Worm (Caenorhabditis elegans) whole organism, L1 larva: ENCODE results near the gene pxn-2.

Experiments
- aly-2 ChIP-seq: fragments of 150-350 bp; optimal IDR thresholded peaks from 2 replicates; lab custom pipeline; 2014; ENCODE audit warnings: missing biosample characterization, missing genetic modification characterization
- blmp-1 ChIP-seq: fragments of 150-350 bp; optimal IDR thresholded peaks from 2 replicates; lab custom pipeline; 2014; ENCODE audit warnings: missing biosample characterization, missing genetic modification characterization
- dpl-1 ChIP-seq, 3 experiments: fragments of 150-350 bp in 2 of 3; sonication (generic microtip) in 1 of 3; optimal IDR thresholded peaks; 2 replicates each; lab custom pipeline; 2014 to 2017; ENCODE audit warnings: missing biosample characterization in 3 of 3, missing genetic modification characterization in 3 of 3, missing genetic modification reagents in 3 of 3
- efl-3 ChIP-seq: fragments of 200-800 bp; sonication (Bioruptor generic); optimal IDR thresholded peaks from 2 replicates; lab custom pipeline; 2018; ENCODE audit warnings: mild to moderate bottlenecking, missing genetic modification characterization, missing compliant biosample characterization
- lin-13 ChIP-seq: fragments of 150-350 bp; optimal IDR thresholded peaks from 2 replicates; lab custom pipeline; 2014; ENCODE audit warnings: missing biosample characterization, missing genetic modification reagents, missing genetic modification characterization
- lin-15B ChIP-seq: fragments of 150-350 bp; sonication (generic microtip); optimal IDR thresholded peaks from 3 replicates; lab custom pipeline; 2014; ENCODE audit warnings: missing biosample characterization, missing genetic modification characterization
- nhr-76 ChIP-seq: sonication (generic microtip); optimal IDR thresholded peaks from 2 replicates; lab custom pipeline; 2017; ENCODE audit warnings: missing biosample characterization, missing genetic modification characterization
- unc-130 ChIP-seq: fragments of 150-350 bp; optimal IDR thresholded peaks from 2 replicates; lab custom pipeline; 2017; ENCODE audit warnings: missing biosample characterization, missing genetic modification characterization, inconsistent platforms
- unc-62 ChIP-seq: fragments of 150-350 bp; optimal IDR thresholded peaks from 2 replicates; lab custom pipeline; 2014; ENCODE audit warnings: missing biosample characterization, missing genetic modification reagents, missing genetic modification characterization

DNA sequence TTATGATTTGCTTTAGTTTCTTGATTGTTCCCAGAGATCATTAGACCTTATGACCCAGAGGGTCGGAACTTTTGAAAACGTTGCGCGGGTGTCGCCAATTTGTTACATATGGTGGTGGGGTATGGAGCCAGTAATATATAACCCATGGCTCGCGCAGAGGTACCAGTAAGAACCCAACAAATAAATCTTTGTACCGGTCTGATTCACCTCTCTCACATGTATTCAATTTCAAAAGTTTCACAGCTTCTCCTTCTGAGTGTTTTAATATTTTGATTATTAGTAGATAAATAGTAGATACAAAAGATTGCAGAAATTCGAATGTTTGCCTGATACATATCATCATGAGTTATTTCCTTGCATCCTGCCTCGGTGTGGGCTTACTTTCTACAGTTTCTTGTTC lies 37.0 kb upstream of the pxn-2 start, which contains the start of gene egl-15:
- TF ChIP-seq dpl-1 (GFP tag; optimal IDR thresholded peaks at IDR 0.05; lab: Kevin White, UChicago): no peak
- no peak for TF ChIP-seq nhr-76
- no peak for TF ChIP-seq efl-3 (GFP tag; lab: Kevin White, UChicago)
- no peak for TF ChIP-seq lin-15B
- TF ChIP-seq blmp-1 (tag; lab: Kevin White, UChicago): no peak
- TF ChIP-seq aly-2 (tag; lab: Kevin White, UChicago): no peak
- TF ChIP-seq unc-130: no peak
- TF ChIP-seq lin-13 (GFP tag; lab: Kevin White, UChicago): no peak
- no peak for TF ChIP-seq unc-62 (GFP tag; lab: Kevin White, UChicago)
